Fruit fly (Drosophila melanogaster): ENCODE data around the gene CG15739.

CG15739 gene

dm6 chrX:11886976-11887375, 13.9 kb downstream of the CG15739 start, which contains the start of the genes CG10353 and SelG (continued):
- TF ChIP-seq CG2678 (tag; optimal IDR thresholded peaks at IDR 0.05), result peak; percentile 13
- TF ChIP-seq CG6654 (GFP tag; optimal IDR thresholded peaks at IDR 0.05), result no peak
- no peak for TF ChIP-seq CG10654 (GFP tag; optimal IDR thresholded peaks at IDR 0.05)
- TF ChIP-seq CG11456 (GFP tag; IDR thresholded peaks at IDR 0.05), result peak; percentile 54; the same call in 1 of the 3 replicates
- peak; percentile 28 for TF ChIP-seq CG30020 (tag; optimal IDR thresholded peaks at IDR 0.05)
- TF ChIP-seq CG13123 (GFP tag; optimal IDR thresholded peaks at IDR 0.05), result no peak
- peak; percentile 17 for TF ChIP-seq dmrt11E (tag; optimal IDR thresholded peaks at IDR 0.05)
- no peak for TF ChIP-seq al (GFP tag; IDR thresholded peaks at IDR 0.05)
- TF ChIP-seq CG17568 (GFP tag; optimal IDR thresholded peaks at IDR 0.05), result no peak
- TF ChIP-seq HmgZ (tag; optimal IDR thresholded peaks at IDR 0.05), result peak; percentile 69
- TF ChIP-seq Trl (optimal IDR thresholded peaks at IDR 0.05), result no peak
- TF ChIP-seq Trl (GFP tag; optimal IDR thresholded peaks at IDR 0.05), result peak; percentile 45
- TF ChIP-seq Taf1 (GFP tag; IDR thresholded peaks at IDR 0.05), result no peak
- no peak for TF ChIP-seq h (optimal IDR thresholded peaks at IDR 0.05)
- TF ChIP-seq Dref (GFP tag; IDR thresholded peaks at IDR 0.05), result peak; percentile 77
- peak; percentile 49 for TF ChIP-seq vfl (GFP tag; optimal IDR thresholded peaks at IDR 0.05)
- TF ChIP-seq ro (GFP tag; IDR thresholded peaks at IDR 0.05), result no peak
- no peak for TF ChIP-seq GATAe (GFP tag; conservative IDR thresholded peaks at IDR 0.05)
- no peak for TF ChIP-seq CG8388 (GFP tag; optimal IDR thresholded peaks at IDR 0.05)
- no peak for TF ChIP-seq Oli (tag; optimal IDR thresholded peaks at IDR 0.05)
- no peak for TF ChIP-seq ken (GFP tag; IDR thresholded peaks at IDR 0.05)
- TF ChIP-seq eve (GFP tag; optimal IDR thresholded peaks at IDR 0.05), result no peak
- TF ChIP-seq dan (GFP tag; IDR thresholded peaks at IDR 0.05), result no peak
- peak; percentile 43 for TF ChIP-seq CG7786 (GFP tag; optimal IDR thresholded peaks at IDR 0.05)
- TF ChIP-seq CG30431 (GFP tag; optimal IDR thresholded peaks at IDR 0.05), result no peak
- peak; percentile 26 for TF ChIP-seq tin (GFP tag; optimal IDR thresholded peaks at IDR 0.05)
- TF ChIP-seq HLH4C (GFP tag; IDR thresholded peaks at IDR 0.05; ENCODE audit: partially characterized antibody), result peak; percentile 70
- peak; percentile 80 for TF ChIP-seq CG1603 (tag; optimal IDR thresholded peaks at IDR 0.05)
- TF ChIP-seq CG10565 (GFP tag; optimal IDR thresholded peaks at IDR 0.05), result no peak
- no peak for TF ChIP-seq Hey (tag; optimal IDR thresholded peaks at IDR 0.05)
- TF ChIP-seq CG10462 (GFP tag; optimal IDR thresholded peaks at IDR 0.05), result no peak
- TF ChIP-seq CG15514 (GFP tag; optimal IDR thresholded peaks at IDR 0.05), result peak; percentile 77
- no peak for TF ChIP-seq Eip74EF (GFP tag; optimal IDR thresholded peaks at IDR 0.05)
- no peak for TF ChIP-seq nom (GFP tag; optimal IDR thresholded peaks at IDR 0.05)
- peak; percentile 99 for TF ChIP-seq stwl (tag; optimal IDR thresholded peaks at IDR 0.05)
- no peak for TF ChIP-seq CG10979 (tag; optimal IDR thresholded peaks at IDR 0.05)
- no peak for TF ChIP-seq CG6272 (GFP tag; IDR thresholded peaks at IDR 0.05)
- TF ChIP-seq CG7963 (GFP tag; IDR thresholded peaks at IDR 0.05; ENCODE audit: partially characterized antibody), result peak; percentile 63; the same call in 2 of the 3 replicates
- peak; percentile 48 for TF ChIP-seq nerfin-1 (tag; optimal IDR thresholded peaks at IDR 0.05)
- TF ChIP-seq CG11723 (GFP tag; optimal IDR thresholded peaks at IDR 0.05), result no peak
- TF ChIP-seq fd64A (GFP tag; optimal IDR thresholded peaks at IDR 0.05), result no peak
- peak; percentile 83 for TF ChIP-seq knrl (GFP tag; IDR thresholded peaks at IDR 0.05; ENCODE audit: partially characterized antibody)
- no peak for TF ChIP-seq Doc2 (GFP tag; IDR thresholded peaks at IDR 0.05)
- peak; percentile 63 for TF ChIP-seq vnd (GFP tag; IDR thresholded peaks at IDR 0.05; ENCODE audit: partially characterized antibody)
- no peak for TF ChIP-seq Lim3 (GFP tag; IDR thresholded peaks at IDR 0.05)
- no peak for TF ChIP-seq seq (GFP tag; IDR thresholded peaks at IDR 0.05)
- no peak for TF ChIP-seq CG18619 (GFP tag; optimal IDR thresholded peaks at IDR 0.05)
- TF ChIP-seq gcm2 (GFP tag; optimal IDR thresholded peaks at IDR 0.05), result no peak
- no peak for TF ChIP-seq ase (GFP tag; IDR thresholded peaks at IDR 0.05)
- no peak for TF ChIP-seq cato (GFP tag; optimal IDR thresholded peaks at IDR 0.05; ENCODE audit: borderline replicate concordance)
- TF ChIP-seq crc (GFP tag; optimal IDR thresholded peaks at IDR 0.05), result no peak
- peak; percentile 27 for TF ChIP-seq CG4424 (GFP tag; optimal IDR thresholded peaks at IDR 0.05)

Measured in whole organism, embryonic.